Worm (Caenorhabditis elegans) whole organism, young adult: ENCODE results near the gene clec-82.

Experiments used
- B0019.2 ChIP-seq: fragments of 200-800 bp; sonication (Bioruptor generic); conservative IDR thresholded peaks from 2 replicates; pipeline ENCODE4 v1.3.6; 2022; ENCODE audit warnings: missing genetic modification reagents, missing genetic modification characterization, missing compliant biosample characterization
- C06A6.2 ChIP-seq: fragments of 200-800 bp; sonication (Bioruptor generic); conservative IDR thresholded peaks from 2 replicates; pipeline ENCODE4 v1.3.6; 2022; ENCODE audit warnings: missing genetic modification characterization, missing compliant biosample characterization
- D2030.7 ChIP-seq: fragments of 200-800 bp; sonication (Bioruptor generic); IDR thresholded peaks from 2 replicates; pipeline ENCODE4 v1.3.6; 2022; ENCODE audit warnings: missing genetic modification reagents, missing genetic modification characterization, missing compliant biosample characterization
- F37B4.10 ChIP-seq: fragments of 200-800 bp; sonication (Bioruptor generic); IDR thresholded peaks from 2 replicates; pipeline ENCODE4 v1.3.6; 2022; ENCODE audit warnings: missing genetic modification characterization, missing compliant biosample characterization
- F39B2.1 ChIP-seq: fragments of 200-800 bp; sonication (Bioruptor generic); IDR thresholded peaks from 2 replicates; pipeline ENCODE4 v1.3.6; 2022; ENCODE audit warnings: missing genetic modification reagents, missing genetic modification characterization, missing compliant biosample characterization
- F55B11.4 ChIP-seq: sonication (generic microtip); optimal IDR thresholded peaks from 2 replicates; lab custom pipeline; 2016; ENCODE audit warnings: missing compliant biosample characterization, missing genetic modification characterization, borderline replicate concordance; ENCODE audit not compliant: insufficient read depth
- F57C9.4 ChIP-seq: sonication (generic microtip); optimal IDR thresholded peaks from 2 replicates; lab custom pipeline; 2017; ENCODE audit warnings: mild to moderate bottlenecking, missing genetic modification characterization, missing compliant biosample characterization
- Y56A3A.18 ChIP-seq: fragments of 200-800 bp; sonication (Bioruptor generic); IDR thresholded peaks from 2 replicates; pipeline ENCODE4 v1.3.6; 2022; ENCODE audit warnings: missing genetic modification reagents, missing genetic modification characterization, missing compliant biosample characterization
- Y67H2A.10 ChIP-seq: fragments of 200-800 bp; sonication (Bioruptor generic); conservative IDR thresholded peaks from 2 replicates; pipeline ENCODE4 v1.3.6; 2022; ENCODE audit warnings: missing genetic modification reagents, missing genetic modification characterization, missing compliant biosample characterization
- Y79H2A.3 ChIP-seq: fragments of 200-800 bp; sonication (Bioruptor generic); conservative IDR thresholded peaks from 2 replicates; pipeline ENCODE4 v1.3.6; 2022; ENCODE audit warnings: missing genetic modification reagents, missing genetic modification characterization, missing compliant biosample characterization
- ZK185.1 ChIP-seq: sonication (generic microtip); optimal IDR thresholded peaks from 2 replicates; lab custom pipeline; 2016; ENCODE audit warnings: mild to moderate bottlenecking, missing genetic modification characterization, missing compliant biosample characterization; ENCODE audit not compliant: poor library complexity, severe bottlenecking
- akir-1 ChIP-seq: fragments of 200-800 bp; sonication (Bioruptor generic); optimal IDR thresholded peaks from 2 replicates; lab custom pipeline; 2018; ENCODE audit warnings: mild to moderate bottlenecking, missing genetic modification characterization, moderate library complexity, missing compliant biosample characterization
- attf-3 ChIP-seq: fragments of 200-800 bp; sonication (Bioruptor generic); conservative IDR thresholded peaks from 2 replicates; pipeline ENCODE4 v1.3.6; 2022; ENCODE audit warnings: missing genetic modification reagents, missing genetic modification characterization, missing compliant biosample characterization
- attf-5 ChIP-seq: fragments of 200-800 bp; sonication (Bioruptor generic); optimal IDR thresholded peaks from 2 replicates; lab custom pipeline; 2018; ENCODE audit warnings: mild to moderate bottlenecking, missing genetic modification characterization, missing compliant biosample characterization
- bed-1 ChIP-seq: fragments of 200-800 bp; sonication (Bioruptor generic); IDR thresholded peaks from 2 replicates; pipeline ENCODE4 v1.3.6; 2022; ENCODE audit warnings: missing genetic modification reagents, missing genetic modification characterization, missing compliant biosample characterization
- cebp-2 ChIP-seq: fragments of 200-800 bp; sonication (Bioruptor generic); IDR thresholded peaks from 2 replicates; pipeline ENCODE4 v1.3.6; 2022; ENCODE audit warnings: missing genetic modification characterization, missing compliant biosample characterization
- chd-7 ChIP-seq: sonication (generic microtip); optimal IDR thresholded peaks from 2 replicates; lab custom pipeline; 2016; ENCODE audit warnings: mild to moderate bottlenecking, missing genetic modification characterization, moderate library complexity, missing compliant biosample characterization
- die-1 ChIP-seq: sonication (generic microtip); optimal IDR thresholded peaks from 2 replicates; lab custom pipeline; 2016; ENCODE audit warnings: missing genotype, mild to moderate bottlenecking, missing genetic modification characterization, missing compliant biosample characterization
- dpff-1 ChIP-seq: sonication (generic microtip); optimal IDR thresholded peaks from 2 replicates; lab custom pipeline; 2017; ENCODE audit warnings: mild to moderate bottlenecking, missing genetic modification characterization, missing compliant biosample characterization
- dpl-1 ChIP-seq: fragments of 150-350 bp; optimal IDR thresholded peaks from 2 replicates; lab custom pipeline; 2014; ENCODE audit warnings: missing biosample characterization, missing genetic modification reagents, missing genetic modification characterization
- efl-1 ChIP-seq: fragments of 150-350 bp; optimal IDR thresholded peaks from 2 replicates; lab custom pipeline; 2014; ENCODE audit warnings: missing biosample characterization, missing genetic modification reagents, missing genetic modification characterization
- egl-44 ChIP-seq: fragments of 200-800 bp; sonication (Bioruptor generic); IDR thresholded peaks from 2 replicates; pipeline ENCODE4 v1.3.6; 2022; ENCODE audit warnings: missing genetic modification reagents, missing genetic modification characterization, missing compliant biosample characterization
- fkh-3 ChIP-seq: sonication (generic microtip); optimal IDR thresholded peaks from 2 replicates; lab custom pipeline; 2016; ENCODE audit warnings: mild to moderate bottlenecking, missing genetic modification characterization, missing compliant biosample characterization
- him-1 ChIP-seq: sonication (generic microtip); optimal IDR thresholded peaks from 2 replicates; lab custom pipeline; 2016; ENCODE audit warnings: missing genotype, missing genetic modification reagents, missing genetic modification characterization, missing compliant biosample characterization
- hlh-12 ChIP-seq: sonication (generic microtip); optimal IDR thresholded peaks from 2 replicates; lab custom pipeline; 2016; ENCODE audit warnings: missing genetic modification characterization, missing compliant biosample characterization
- hmg-1.2 ChIP-seq: fragments of 200-800 bp; sonication (Bioruptor generic); IDR thresholded peaks from 2 replicates; pipeline ENCODE4 v1.3.6; 2022; ENCODE audit warnings: missing genetic modification reagents, missing genetic modification characterization, missing compliant biosample characterization
- lin-26 ChIP-seq: fragments of 200-800 bp; sonication (Bioruptor generic); IDR thresholded peaks from 2 replicates; pipeline ENCODE4 v1.3.6; 2022; ENCODE audit warnings: missing genetic modification reagents, missing genetic modification characterization, missing compliant biosample characterization
- lin-40 ChIP-seq: sonication (generic microtip); optimal IDR thresholded peaks from 2 replicates; lab custom pipeline; 2016; ENCODE audit warnings: missing genetic modification characterization, mild to moderate bottlenecking, missing compliant biosample characterization, missing genotype, missing genetic modification reagents
- lir-1 ChIP-seq: fragments of 200-800 bp; sonication (Bioruptor generic); conservative IDR thresholded peaks from 2 replicates; pipeline ENCODE4 v1.3.6; 2022; ENCODE audit warnings: missing genetic modification reagents, missing genetic modification characterization, missing compliant biosample characterization
- lsl-1 ChIP-seq: fragments of 200-800 bp; sonication (Bioruptor generic); optimal IDR thresholded peaks from 2 replicates; lab custom pipeline; 2018; ENCODE audit warnings: mild to moderate bottlenecking, missing genetic modification characterization, moderate library complexity, missing compliant biosample characterization
- madf-3 ChIP-seq: fragments of 200-800 bp; sonication (Bioruptor generic); IDR thresholded peaks from 2 replicates; pipeline ENCODE4 v1.3.6; 2022; ENCODE audit warnings: missing genetic modification reagents, missing genetic modification characterization, missing compliant biosample characterization
- madf-6 ChIP-seq: fragments of 200-800 bp; sonication (Bioruptor generic); IDR thresholded peaks from 2 replicates; pipeline ENCODE4 v1.3.6; 2022; ENCODE audit warnings: missing genetic modification reagents, missing genetic modification characterization, missing compliant biosample characterization
- mes-4 ChIP-seq: sonication (generic microtip); optimal IDR thresholded peaks from 2 replicates; lab custom pipeline; 2016; ENCODE audit warnings: missing genotype, missing genetic modification characterization, missing compliant biosample characterization
- nfya-2 ChIP-seq: fragments of 200-800 bp; sonication (Bioruptor generic); IDR thresholded peaks from 2 replicates; pipeline ENCODE4 v1.3.6; 2022; ENCODE audit warnings: missing genetic modification reagents, missing genetic modification characterization, missing compliant biosample characterization
- nhr-80 ChIP-seq: sonication (generic microtip); optimal IDR thresholded peaks from 2 replicates; lab custom pipeline; 2016; ENCODE audit warnings: missing genetic modification characterization, missing compliant biosample characterization
- pha-4 ChIP-seq: fragments of 150-350 bp; sonication (generic microtip); optimal IDR thresholded peaks from 2 replicates; lab custom pipeline; 2014; ENCODE audit warnings: missing biosample characterization, missing genetic modification reagents, missing genetic modification characterization
- repo-1 ChIP-seq: sonication (generic microtip); optimal IDR thresholded peaks from 2 replicates; lab custom pipeline; 2017; ENCODE audit warnings: mild to moderate bottlenecking, missing genetic modification characterization, missing compliant biosample characterization
- snpc-1.3 ChIP-seq: sonication (generic microtip); optimal IDR thresholded peaks from 2 replicates; lab custom pipeline; 2017; ENCODE audit warnings: missing genetic modification characterization, mild to moderate bottlenecking, missing compliant biosample characterization, antibody characterized with exemption, moderate library complexity, missing genotype, missing genetic modification reagents; ENCODE audit not compliant: insufficient read depth
- snpc-3.4 ChIP-seq: sonication (generic microtip); optimal IDR thresholded peaks from 2 replicates; lab custom pipeline; 2017; ENCODE audit warnings: missing genetic modification characterization, mild to moderate bottlenecking, missing compliant biosample characterization, antibody characterized with exemption, moderate library complexity, missing genotype, missing genetic modification reagents
- snpc-4 ChIP-seq, 5 experiments: fragments of 150-350 bp in 1 of 5; sonication (generic microtip) in 4 of 5; optimal IDR thresholded peaks; 2 replicates each; lab custom pipeline; 2014 to 2018; ENCODE audit warnings: missing genetic modification characterization in 5 of 5, missing biosample characterization in 3 of 5, antibody characterized with exemption in 2 of 5, mild to moderate bottlenecking in 2 of 5, missing compliant biosample characterization in 2 of 5, missing genotype in 2 of 5, moderate library complexity in 2 of 5, missing genetic modification reagents in 1 of 5
- tbx-9 ChIP-seq: sonication (generic microtip); optimal IDR thresholded peaks from 2 replicates; lab custom pipeline; 2016; ENCODE audit warnings: borderline replicate concordance, missing genetic modification characterization, inconsistent platforms, missing compliant biosample characterization
- zfh-2 ChIP-seq: fragments of 200-800 bp; sonication (Bioruptor generic); conservative IDR thresholded peaks from 2 replicates; pipeline ENCODE4 v1.3.6; 2022; ENCODE audit warnings: missing genetic modification reagents, missing genetic modification characterization, missing compliant biosample characterization
- ztf-25 ChIP-seq: fragments of 200-800 bp; sonication (Bioruptor generic); IDR thresholded peaks from 2 replicates; pipeline ENCODE4 v1.3.6; 2022; ENCODE audit warnings: missing genetic modification reagents, missing genetic modification characterization, missing compliant biosample characterization

clec-82 gene

DNA sequence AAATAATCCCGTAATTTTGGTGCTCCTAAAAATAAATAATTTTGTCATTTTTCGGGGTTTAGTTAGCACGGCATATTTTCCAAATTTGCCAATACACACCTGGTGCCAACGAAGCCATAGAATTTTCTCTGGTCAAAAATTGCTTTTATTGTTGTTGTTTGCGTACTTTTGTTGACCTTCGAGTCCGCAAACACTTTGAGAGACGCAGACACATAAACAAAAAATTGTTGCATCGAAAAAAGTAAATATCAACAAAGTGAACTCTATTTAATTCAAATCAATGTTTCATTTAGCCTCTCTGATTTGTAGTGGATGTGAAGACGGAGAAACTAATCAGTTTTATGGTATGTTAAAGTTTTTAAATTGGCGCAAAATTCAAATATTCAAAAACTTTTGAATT is 10.8 kb downstream of the clec-82 start, which contains the start of gene Y54G2A.40:
Gene Y54G2A.40, plus strand, starts transcription at position 213 of the 400 bp plus-strand sequence.
- TF ChIP-seq hmg-1.2 (GFP tag; lab: Robert Waterston, UW): peak; percentile 58
- no peak for TF ChIP-seq lin-40 (tag; lab: Kevin White, UChicago)
- no peak for TF ChIP-seq snpc-1.3 (tag; lab: Kevin White, UChicago)
- no peak for TF ChIP-seq dpff-1 (tag; lab: Kevin White, UChicago)
- no peak for TF ChIP-seq die-1
- no peak for TF ChIP-seq madf-6 (GFP tag; lab: Robert Waterston, UW)
- no peak for TF ChIP-seq fkh-3 (tag; lab: Kevin White, UChicago)
- TF ChIP-seq pha-4: no peak
- no peak for TF ChIP-seq Y56A3A.18
- no peak for TF ChIP-seq Y67H2A.10 (GFP tag; lab: Robert Waterston, UW)
- no peak for TF ChIP-seq nfya-2 (GFP tag; lab: Robert Waterston, UW)
- TF ChIP-seq Y79H2A.3 (GFP tag; lab: Robert Waterston, UW): no peak
- TF ChIP-seq nhr-80 (tag; lab: Kevin White, UChicago): peak; percentile 6
- peak; percentile 55 for TF ChIP-seq attf-5 (GFP tag; lab: Kevin White, UChicago)
- TF ChIP-seq F39B2.1 (GFP tag; lab: Robert Waterston, UW): no peak
- no peak for TF ChIP-seq egl-44 (GFP tag; lab: Robert Waterston, UW)
- no peak for TF ChIP-seq madf-3
- no peak for TF ChIP-seq him-1 (tag; lab: Kevin White, UChicago)
- no peak for TF ChIP-seq hlh-12 (tag; lab: Kevin White, UChicago)

DNA sequence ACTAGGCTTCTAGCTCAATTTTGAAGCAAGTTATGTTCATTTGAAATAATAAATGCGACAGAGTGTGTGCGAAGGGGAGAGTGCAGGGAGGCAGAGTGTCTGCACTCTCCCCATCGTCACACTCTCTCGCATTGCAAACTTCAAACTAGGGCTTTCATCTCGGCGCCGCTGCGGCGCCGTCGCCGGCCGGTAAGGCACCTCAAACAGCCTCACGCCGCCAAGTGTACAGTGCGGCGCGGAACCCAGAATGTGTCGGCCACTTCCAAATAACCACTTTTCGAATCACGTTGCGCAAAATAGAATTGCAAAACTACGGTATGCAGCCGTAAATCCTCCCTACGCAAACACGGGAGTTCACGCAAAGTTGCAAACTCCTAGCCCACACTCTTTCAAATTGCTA is 13.8 kb downstream of the clec-82 start:
- TF ChIP-seq F55B11.4 (no peak), lir-1 (no peak), lsl-1 (GFP tag; lab: Kevin White, UChicago) (no peak), zfh-2 (GFP tag; lab: Robert Waterston, UW) (peak; percentile 64), attf-3 (GFP tag; lab: Robert Waterston, UW) (no peak), snpc-4 (GFP tag; optimal IDR thresholded peaks at IDR 0.05; lab: Kevin White, UChicago) (no peak), snpc-4 (tag; optimal IDR thresholded peaks at IDR 0.05; lab: Kevin White, UChicago) (peak in 1 of 4 experiments; percentile 78), dpl-1 (no peak), cebp-2 (GFP tag; lab: Robert Waterston, UW) (0 out of 2 replicates have a peak, but pooled peaks have one; percentile 26), F57C9.4 (tag; lab: Kevin White, UChicago) (no peak)

DNA sequence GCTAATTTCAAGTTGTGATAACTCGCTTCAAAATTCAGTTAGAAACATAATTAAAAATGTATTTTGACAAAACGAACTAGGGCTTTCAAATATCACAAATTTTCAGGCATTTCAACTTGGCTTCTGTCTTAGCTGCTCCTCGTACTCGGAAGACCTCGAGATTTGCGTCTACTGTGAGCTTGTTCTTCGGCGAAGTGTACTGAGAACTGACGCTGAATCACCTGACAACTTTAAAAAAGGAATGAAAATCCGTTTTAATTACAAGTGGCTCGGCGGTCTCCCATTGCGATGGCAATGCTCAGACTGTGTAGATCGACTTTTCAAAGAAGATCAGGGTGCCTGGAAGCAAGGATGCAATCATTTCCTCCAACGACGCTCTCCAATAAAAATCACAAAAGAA is 15.1 kb downstream of the clec-82 start, which contains the start of gene clec-85:
Gene clec-85, plus strand, starts transcription at position 301 of the 400 bp plus-strand sequence.
- no peak for TF ChIP-seq Y79H2A.3 (GFP tag; lab: Robert Waterston, UW)
- TF ChIP-seq chd-7: no peak
- TF ChIP-seq snpc-3.4 (tag; lab: Kevin White, UChicago): no peak
- TF ChIP-seq madf-6 (GFP tag; lab: Robert Waterston, UW): no peak
- no peak for TF ChIP-seq C06A6.2 (GFP tag; lab: Robert Waterston, UW)
- no peak for TF ChIP-seq lin-26
- TF ChIP-seq mes-4: no peak
- no peak for TF ChIP-seq ztf-25 (GFP tag; lab: Robert Waterston, UW)
- no peak for TF ChIP-seq F37B4.10
- TF ChIP-seq efl-1 (GFP tag; lab: Kevin White, UChicago): no peak
- no peak for TF ChIP-seq akir-1
- no peak for TF ChIP-seq repo-1 (tag; lab: Kevin White, UChicago)
- no peak for TF ChIP-seq B0019.2
- no peak for TF ChIP-seq tbx-9 (tag; lab: Kevin White, UChicago)
- TF ChIP-seq bed-1: no peak
- no peak for TF ChIP-seq D2030.7 (GFP tag; lab: Robert Waterston, UW)
- TF ChIP-seq ZK185.1 (tag; lab: Kevin White, UChicago): no peak
